Fruit fly (Drosophila melanogaster) whole organism, pupa: ENCODE data around the gene CG10185.

Source experiments
- CG15710 ChIP-seq: fragments of 200-800 bp; sonication (Bioruptor generic); optimal IDR thresholded peaks from 2 replicates; lab custom pipeline; 2018; ENCODE audit warnings: missing biosample characterization, mild to moderate bottlenecking, missing genetic modification characterization, moderate library complexity
- CG17806 ChIP-seq: fragments of 200-800 bp; sonication (Bioruptor generic); optimal IDR thresholded peaks from 2 replicates; lab custom pipeline; 2018; ENCODE audit warnings: missing biosample characterization, mild to moderate bottlenecking, missing genetic modification characterization, moderate library complexity
- CG32121 ChIP-seq: fragments of 200-800 bp; sonication (Bioruptor generic); IDR thresholded peaks from 2 replicates; pipeline ENCODE4 v1.3.6; 2022; ENCODE audit warnings: missing biosample characterization, missing genetic modification characterization
- CG8159 ChIP-seq: fragments of 200-800 bp; sonication (Bioruptor generic); optimal IDR thresholded peaks from 3 replicates; lab custom pipeline; 2018; ENCODE audit warnings: missing biosample characterization, mild to moderate bottlenecking, missing genetic modification characterization, moderate library complexity
- CG8301 ChIP-seq: fragments of 200-800 bp; sonication (Bioruptor generic); optimal IDR thresholded peaks from 2 replicates; lab custom pipeline; 2018; ENCODE audit warnings: missing biosample characterization, mild to moderate bottlenecking, missing genetic modification characterization
- CG9948 ChIP-seq: fragments of 200-800 bp; sonication (Bioruptor generic); optimal IDR thresholded peaks from 2 replicates; lab custom pipeline; 2018; ENCODE audit warnings: missing biosample characterization, mild to moderate bottlenecking, missing genetic modification characterization, moderate library complexity
- Pif1B ChIP-seq: fragments of 200-800 bp; sonication (Bioruptor generic); optimal IDR thresholded peaks from 3 replicates; lab custom pipeline; 2016; ENCODE audit warnings: missing biosample characterization, missing genetic modification characterization
- Snoo ChIP-seq: fragments of 200-800 bp; sonication (Bioruptor generic); optimal IDR thresholded peaks from 3 replicates; lab custom pipeline; 2017; ENCODE audit warnings: missing biosample characterization, mild to moderate bottlenecking, missing genetic modification characterization, inconsistent platforms
- gl ChIP-seq: fragments of 200-800 bp; sonication (Bioruptor generic); optimal IDR thresholded peaks from 2 replicates; lab custom pipeline; 2018; ENCODE audit warnings: missing biosample characterization, mild to moderate bottlenecking, missing genetic modification characterization

dm6 chr3R:16022005-16022404 is 45.4 kb downstream of the CG10185 start:
- TF ChIP-seq Snoo (tag; lab: Kevin White, UChicago) (no peak), CG15710 (tag; lab: Kevin White, UChicago) (no peak), CG17806 (tag; lab: Kevin White, UChicago) (no peak), CG9948 (tag; lab: Kevin White, UChicago) (no peak), CG32121 (GFP tag; lab: Robert Waterston, UW) (no peak), gl (no peak), Pif1B (GFP tag; lab: Kevin White, UChicago) (no peak), CG8301 (tag; lab: Kevin White, UChicago) (no peak), CG8159 (tag; lab: Kevin White, UChicago) (no peak)
